Fruit fly (Drosophila melanogaster) whole organism, prepupa: ENCODE results near the gene futsch.

Source experiments
- Blimp-1 ChIP-seq: fragments of 200-800 bp; sonication (Bioruptor generic); optimal IDR thresholded peaks from 3 replicates; lab custom pipeline; 2017; ENCODE audit warnings: missing biosample characterization, missing genetic modification characterization, mild to moderate bottlenecking, moderate library complexity, missing genetic modification reagents
- CG10631 ChIP-seq: fragments of 200-800 bp; sonication (Bioruptor generic); optimal IDR thresholded peaks from 2 replicates; lab custom pipeline; 2016; ENCODE audit warnings: missing biosample characterization, missing genetic modification characterization
- CG10669 ChIP-seq: fragments of 200-800 bp; sonication (Bioruptor generic); optimal IDR thresholded peaks from 3 replicates; lab custom pipeline; 2018; ENCODE audit warnings: missing biosample characterization, mild to moderate bottlenecking, missing genetic modification characterization, moderate library complexity
- CG11294 ChIP-seq: fragments of 200-800 bp; sonication (Bioruptor generic); IDR thresholded peaks from 2 replicates; pipeline ENCODE4 v1.3.6; 2022; ENCODE audit warnings: missing biosample characterization, missing genetic modification characterization
- CG11762 ChIP-seq: fragments of 200-800 bp; sonication (Bioruptor generic); optimal IDR thresholded peaks from 3 replicates; lab custom pipeline; 2016; ENCODE audit warnings: missing biosample characterization, missing genetic modification characterization; ENCODE audit not compliant: insufficient read depth
- CG15336 ChIP-seq: fragments of 200-800 bp; sonication (Bioruptor generic); IDR thresholded peaks from 2 replicates; pipeline ENCODE4 v1.3.6; 2022; ENCODE audit warnings: missing biosample characterization, missing genetic modification characterization
- CG1621 ChIP-seq: fragments of 200-800 bp; sonication (Bioruptor generic); optimal IDR thresholded peaks from 3 replicates; lab custom pipeline; 2018; ENCODE audit warnings: missing biosample characterization, mild to moderate bottlenecking, missing genetic modification characterization
- CG16779 ChIP-seq: fragments of 200-800 bp; sonication (Bioruptor generic); optimal IDR thresholded peaks from 3 replicates; lab custom pipeline; 2017; ENCODE audit warnings: missing biosample characterization, mild to moderate bottlenecking, missing genetic modification characterization
- CG3032 ChIP-seq: fragments of 200-800 bp; optimal IDR thresholded peaks from 2 replicates; lab custom pipeline; 2019; ENCODE audit warnings: missing biosample characterization, mild to moderate bottlenecking, missing genetic modification characterization, moderate library complexity
- CG31627 ChIP-seq: fragments of 200-800 bp; sonication (Bioruptor generic); optimal IDR thresholded peaks from 3 replicates; lab custom pipeline; 2016; ENCODE audit warnings: missing biosample characterization, missing genetic modification characterization
- CG34406 ChIP-seq: fragments of 200-800 bp; sonication (Bioruptor generic); optimal IDR thresholded peaks from 3 replicates; lab custom pipeline; 2016; ENCODE audit warnings: missing biosample characterization, missing genetic modification characterization
- CG3919 ChIP-seq: fragments of 200-800 bp; sonication (Bioruptor generic); optimal IDR thresholded peaks from 3 replicates; lab custom pipeline; 2016; ENCODE audit warnings: missing biosample characterization, missing genetic modification characterization
- CG4318 ChIP-seq: fragments of 200-800 bp; sonication (Bioruptor generic); optimal IDR thresholded peaks from 3 replicates; lab custom pipeline; 2017; ENCODE audit warnings: missing biosample characterization, mild to moderate bottlenecking, missing genetic modification characterization
- CG6276 ChIP-seq: fragments of 200-800 bp; sonication (Bioruptor generic); optimal IDR thresholded peaks from 2 replicates; lab custom pipeline; 2017; ENCODE audit warnings: missing biosample characterization, mild to moderate bottlenecking, missing genetic modification characterization
- CG6808 ChIP-seq: fragments of 200-800 bp; sonication (Bioruptor generic); optimal IDR thresholded peaks from 3 replicates; lab custom pipeline; 2017; ENCODE audit warnings: missing biosample characterization, missing genetic modification characterization, mild to moderate bottlenecking, moderate library complexity, missing genetic modification reagents
- CG6854 ChIP-seq: fragments of 200-800 bp; sonication (Bioruptor generic); optimal IDR thresholded peaks from 2 replicates; lab custom pipeline; 2017; ENCODE audit warnings: missing biosample characterization, mild to moderate bottlenecking, missing genetic modification characterization
- CG7368 ChIP-seq: fragments of 200-800 bp; sonication (Bioruptor generic); optimal IDR thresholded peaks from 3 replicates; lab custom pipeline; 2016; ENCODE audit warnings: missing biosample characterization, missing genetic modification characterization
- CG8319 ChIP-seq: fragments of 200-800 bp; sonication (Bioruptor generic); optimal IDR thresholded peaks from 3 replicates; lab custom pipeline; 2016; ENCODE audit warnings: missing biosample characterization, missing genetic modification characterization
- CG8632 ChIP-seq: fragments of 200-800 bp; sonication (Bioruptor generic); optimal IDR thresholded peaks from 3 replicates; lab custom pipeline; 2016; ENCODE audit warnings: missing biosample characterization, missing genetic modification characterization
- CG9139 ChIP-seq: fragments of 200-800 bp; sonication (Bioruptor generic); optimal IDR thresholded peaks from 3 replicates; lab custom pipeline; 2017; ENCODE audit warnings: missing biosample characterization, mild to moderate bottlenecking, missing genetic modification characterization
- Eip75B ChIP-seq: fragments of 200-800 bp; sonication (Bioruptor generic); optimal IDR thresholded peaks from 3 replicates; lab custom pipeline; 2016; ENCODE audit warnings: missing biosample characterization, missing genetic modification characterization
- Ets21C ChIP-seq: fragments of 200-800 bp; sonication (Bioruptor generic); optimal IDR thresholded peaks from 3 replicates; lab custom pipeline; 2016; ENCODE audit warnings: missing biosample characterization, missing genetic modification characterization
- Hr38 ChIP-seq: sonication (Bioruptor generic); optimal IDR thresholded peaks from 2 replicates; lab custom pipeline; 2016; ENCODE audit warnings: missing biosample characterization, missing genetic modification characterization
- Hr39 ChIP-seq: fragments of 200-800 bp; sonication (Bioruptor generic); optimal IDR thresholded peaks from 2 replicates; lab custom pipeline; 2016; ENCODE audit warnings: missing biosample characterization, missing genetic modification characterization
- Hr4 ChIP-seq: fragments of 200-800 bp; sonication (Bioruptor generic); optimal IDR thresholded peaks from 3 replicates; lab custom pipeline; 2016; ENCODE audit warnings: missing biosample characterization, missing genetic modification characterization
- Lpt ChIP-seq: fragments of 200-800 bp; sonication (Bioruptor generic); optimal IDR thresholded peaks from 3 replicates; lab custom pipeline; 2016; ENCODE audit warnings: missing biosample characterization, missing genetic modification characterization
- Met ChIP-seq: fragments of 200-800 bp; sonication (Bioruptor generic); optimal IDR thresholded peaks from 3 replicates; lab custom pipeline; 2016; ENCODE audit warnings: missing biosample characterization, missing genetic modification characterization
- OdsH ChIP-seq: fragments of 200-800 bp; sonication (Bioruptor generic); optimal IDR thresholded peaks from 3 replicates; lab custom pipeline; 2016; ENCODE audit warnings: missing biosample characterization, missing genetic modification characterization
- Sox102F ChIP-seq: fragments of 200-800 bp; sonication (Bioruptor generic); optimal IDR thresholded peaks from 2 replicates; lab custom pipeline; 2016; ENCODE audit warnings: missing biosample characterization, mild to moderate bottlenecking, missing genetic modification characterization
- Sox14 ChIP-seq: fragments of 200-800 bp; sonication (Bioruptor generic); optimal IDR thresholded peaks from 3 replicates; lab custom pipeline; 2016; ENCODE audit warnings: missing biosample characterization, missing genetic modification characterization
- dsx ChIP-seq: fragments of 200-800 bp; optimal IDR thresholded peaks from 3 replicates; lab custom pipeline; 2019; ENCODE audit warnings: missing biosample characterization, mild to moderate bottlenecking, missing genetic modification characterization, moderate library complexity; ENCODE audit not compliant: poor library complexity, severe bottlenecking
- eg ChIP-seq: fragments of 200-800 bp; sonication (Bioruptor generic); IDR thresholded peaks from 3 replicates; pipeline ENCODE4 v1.3.6; 2022; ENCODE audit warnings: missing biosample characterization, missing genetic modification characterization
- fd59A ChIP-seq: fragments of 200-800 bp; sonication (Bioruptor generic); optimal IDR thresholded peaks from 2 replicates; lab custom pipeline; 2017; ENCODE audit warnings: missing biosample characterization, mild to moderate bottlenecking, missing genetic modification characterization, missing genetic modification reagents
- fd85E ChIP-seq: fragments of 200-800 bp; sonication (Bioruptor generic); optimal IDR thresholded peaks from 3 replicates; lab custom pipeline; 2016; ENCODE audit warnings: missing biosample characterization, missing genetic modification characterization
- lz ChIP-seq: fragments of 200-800 bp; sonication (Bioruptor generic); optimal IDR thresholded peaks from 3 replicates; lab custom pipeline; 2016; ENCODE audit warnings: missing biosample characterization, missing genetic modification characterization
- pdm3 ChIP-seq: fragments of 200-800 bp; sonication (Bioruptor generic); optimal IDR thresholded peaks from 3 replicates; lab custom pipeline; 2016; ENCODE audit warnings: missing biosample characterization, missing genetic modification characterization
- spab ChIP-seq: fragments of 200-800 bp; sonication (Bioruptor generic); optimal IDR thresholded peaks from 2 replicates; lab custom pipeline; 2017; ENCODE audit warnings: missing biosample characterization, mild to moderate bottlenecking, missing genetic modification characterization, missing genetic modification reagents
- ss ChIP-seq, 2 experiments: fragments of 200-800 bp; sonication (Bioruptor generic); optimal IDR thresholded peaks; 2 replicates in 1 of 2; 3 replicates in 1 of 2; lab custom pipeline; 2017 to 2018; ENCODE audit warnings: mild to moderate bottlenecking in 2 of 2, missing biosample characterization in 2 of 2, missing genetic modification characterization in 2 of 2, moderate library complexity in 1 of 2
- svp ChIP-seq: fragments of 200-800 bp; sonication (Bioruptor generic); peaks from one replicate; lab custom pipeline; 2016; ENCODE audit warnings: missing biosample characterization, missing genetic modification characterization
- topi ChIP-seq: fragments of 200-800 bp; sonication (Bioruptor generic); optimal IDR thresholded peaks from 3 replicates; lab custom pipeline; 2016; ENCODE audit warnings: missing biosample characterization, missing genetic modification characterization

Gene futsch

DNA sequence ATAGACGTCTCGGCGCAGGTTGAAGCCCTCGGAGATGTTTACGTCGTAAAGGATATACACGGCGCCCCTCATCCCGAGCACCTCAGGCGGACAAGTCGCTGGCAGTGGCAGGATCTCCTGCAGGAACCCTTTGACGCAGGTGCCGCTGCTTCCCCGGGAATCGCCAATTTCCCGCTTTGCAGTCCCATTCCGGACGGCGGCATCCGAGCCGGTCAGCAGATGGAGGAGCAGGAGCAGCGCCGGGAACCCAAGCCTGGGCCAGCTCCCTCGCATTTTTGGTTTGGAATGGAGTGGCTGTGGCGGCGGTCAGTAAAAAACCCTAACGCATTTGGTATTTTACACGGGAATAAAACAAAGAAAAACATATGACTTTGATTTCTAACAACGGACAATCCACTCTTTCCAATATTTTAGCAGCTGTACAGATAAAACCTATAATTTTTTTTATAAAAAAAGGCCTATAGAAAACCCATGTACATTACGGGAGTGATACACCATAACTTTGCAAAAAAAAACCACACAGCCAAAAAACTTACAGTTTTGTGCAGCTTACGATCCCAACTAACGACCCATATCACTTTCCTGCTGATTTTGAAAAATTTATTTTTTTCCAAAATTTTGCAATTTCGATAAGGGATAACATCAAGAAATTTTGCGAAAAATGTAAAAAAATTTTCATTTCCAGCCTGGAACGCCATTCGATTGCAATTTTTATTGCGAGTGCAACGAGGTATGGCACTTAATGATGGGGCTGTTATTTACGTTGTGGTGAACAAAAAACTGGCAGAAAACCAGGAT lies 57.0 kb downstream of the futsch start, which contains the start of the genes O-fut2 and CG14777 (continued):
- TF ChIP-seq Hr39 (GFP tag; lab: Kevin White, UChicago) (peak; percentile 72), CG8632 (GFP tag; lab: Kevin White, UChicago) (peak; percentile 32), CG34406 (peak; percentile 54), CG9139 (GFP tag; lab: Kevin White, UChicago) (no peak), Lpt (GFP tag; lab: Kevin White, UChicago) (peak; percentile 31), Met (GFP tag; lab: Kevin White, UChicago) (no peak), CG4318 (GFP tag; lab: Kevin White, UChicago) (no peak), OdsH (GFP tag; lab: Kevin White, UChicago) (no peak), CG10631 (GFP tag; lab: Kevin White, UChicago) (no peak), topi (GFP tag; lab: Kevin White, UChicago) (peak; percentile 53), fd85E (GFP tag; lab: Kevin White, UChicago) (no peak), spab (GFP tag; lab: Kevin White, UChicago) (no peak), CG6854 (GFP tag; lab: Kevin White, UChicago) (no peak), CG15336 (GFP tag; lab: Robert Waterston, UW) (peak; percentile 75), CG8319 (no peak), svp (GFP tag; lab: Kevin White, UChicago) (peak; percentile 84), CG11294 (peak; percentile 12; the same call in 1 of the 2 replicates), Hr4 (GFP tag; lab: Kevin White, UChicago) (peak; percentile 67), Sox102F (GFP tag; lab: Kevin White, UChicago) (peak; percentile 63), Hr38 (no peak), lz (peak; percentile 51), CG3919 (GFP tag; lab: Kevin White, UChicago) (peak; percentile 53)
- TF ChIP-seq, all 60 proteins: peak for 37

dm6 chrX:1466505-1467381 lies 57.9 kb downstream of the futsch start:
- TF ChIP-seq CG11294 (0 out of 2 replicates have a peak, but pooled peaks have one; percentile 1), Met (GFP tag; lab: Kevin White, UChicago) (peak; percentile 0), Blimp-1 (GFP tag; lab: Kevin White, UChicago) (no peak), CG16779 (tag; lab: Kevin White, UChicago) (peak; percentile 34), ss (GFP tag; optimal IDR thresholded peaks at IDR 0.05; lab: Kevin White, UChicago) (peak in 1 of 2 experiments; percentile 16), CG11762 (GFP tag; lab: Kevin White, UChicago) (no peak)
- TF ChIP-seq, all 60 proteins: peak for 4

- no peak for TF ChIP-seq Ets21C
- TF ChIP-seq CG6276 (GFP tag; lab: Kevin White, UChicago) = no peak
- TF ChIP-seq CG16779 (tag; lab: Kevin White, UChicago) = no peak
- no peak for TF ChIP-seq fd85E (GFP tag; lab: Kevin White, UChicago)
- no peak for TF ChIP-seq CG6808 (GFP tag; lab: Kevin White, UChicago)
- TF ChIP-seq CG34406 = no peak
- TF ChIP-seq, all 60 proteins: peak for 0
Observed at dm6 chrX:1467382-1467592, 58.4 kb downstream of the futsch start, which contains the start of gene CG14778. Gene CG14778 (plus strand): TSS chrX:1467493.

DNA sequence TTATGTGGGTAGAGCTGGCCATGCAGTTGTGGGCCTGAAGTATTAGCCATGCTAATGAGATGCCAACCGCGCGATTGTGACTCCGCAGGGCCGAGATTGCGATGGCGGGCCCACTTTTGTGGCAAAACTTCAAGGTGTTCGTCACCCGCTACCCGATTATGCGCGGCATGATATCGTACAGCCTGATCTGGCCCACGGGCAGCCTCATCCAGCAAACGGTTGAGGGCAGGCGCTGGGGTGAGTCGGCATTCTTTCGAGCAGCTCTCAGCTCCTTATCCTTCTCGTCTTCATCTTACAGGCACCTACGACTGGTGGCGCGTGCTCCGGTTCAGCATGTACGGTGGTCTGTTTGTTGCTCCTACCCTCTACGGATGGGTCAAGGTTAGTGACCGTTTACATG lies 60.8 kb downstream of the futsch start, which contains the start of gene CG32808:
TSS of gene CG32808 (minus strand) at position 101 of the 400 bp plus-strand sequence.
- no peak for TF ChIP-seq CG8319
- no peak for TF ChIP-seq lz
- TF ChIP-seq dsx = no peak
- TF ChIP-seq fd59A (GFP tag; lab: Kevin White, UChicago) = no peak
- no peak for TF ChIP-seq CG9139 (GFP tag; lab: Kevin White, UChicago)
- TF ChIP-seq Eip75B (GFP tag; lab: Kevin White, UChicago) = no peak
- TF ChIP-seq CG31627 (GFP tag; lab: Kevin White, UChicago) = no peak
- no peak for TF ChIP-seq CG7368 (GFP tag; lab: Kevin White, UChicago)
- TF ChIP-seq CG1621 (tag; lab: Kevin White, UChicago) = no peak
- no peak for TF ChIP-seq ss (GFP tag; optimal IDR thresholded peaks at IDR 0.05; lab: Kevin White, UChicago)
- TF ChIP-seq CG3032 (tag; lab: Kevin White, UChicago) = no peak
- no peak for TF ChIP-seq CG15336 (GFP tag; lab: Robert Waterston, UW)
- no peak for TF ChIP-seq Sox14
- TF ChIP-seq CG10669 = no peak
- no peak for TF ChIP-seq eg (GFP tag; lab: Robert Waterston, UW)
- no peak for TF ChIP-seq pdm3
- no peak for TF ChIP-seq Blimp-1 (GFP tag; lab: Kevin White, UChicago)
